Fruit fly (Drosophila melanogaster): ENCODE measurements around the gene Cyp12a5.

- no peak for TF ChIP-seq dl (GFP tag; optimal IDR thresholded peaks at IDR 0.05; ENCODE audit: insufficient read depth in 1 of 2, partially characterized antibody in 2 of 2)
- no peak for TF ChIP-seq sage (GFP tag; optimal IDR thresholded peaks at IDR 0.05)
- no peak for TF ChIP-seq pan (optimal IDR thresholded peaks at IDR 0.05)
- TF ChIP-seq OdsH (GFP tag; optimal IDR thresholded peaks at IDR 0.05) = no peak
- TF ChIP-seq Abd-B (GFP tag; optimal IDR thresholded peaks at IDR 0.05) = no peak
- TF ChIP-seq dmrt93B (GFP tag; optimal IDR thresholded peaks at IDR 0.05) = no peak
- no peak for TF ChIP-seq lola (GFP tag; optimal IDR thresholded peaks at IDR 0.05)
- TF ChIP-seq usp (GFP tag; optimal IDR thresholded peaks at IDR 0.05) = no peak
- TF ChIP-seq Myc (optimal IDR thresholded peaks at IDR 0.05) = no peak
- peak; percentile 1 for TF ChIP-seq brk (GFP tag; optimal IDR thresholded peaks at IDR 0.05)
These were observed 38.4 kb upstream of the Cyp12a5 start, which contains the start of gene cdi for dm6 chr3R:19094039-19094438.

All from whole organism, wandering third instar larva.